Worm (Caenorhabditis elegans) whole organism, L1 larva: Measurements from ENCODE around the gene F41G3.19.

ENCODE experiments used
- C16A3.4 ChIP-seq: fragments of 150-350 bp; optimal IDR thresholded peaks from 2 replicates; lab custom pipeline; 2014; ENCODE audit warnings: missing biosample characterization, missing genetic modification characterization
- F16B12.6 ChIP-seq: fragments of 150-350 bp; optimal IDR thresholded peaks from 2 replicates; lab custom pipeline; 2014; ENCODE audit warnings: missing biosample characterization, missing genetic modification characterization
- ama-1 ChIP-seq: fragments of 150-350 bp; optimal IDR thresholded peaks from 2 replicates; lab custom pipeline; 2014
- ces-1 ChIP-seq: fragments of 150-350 bp; optimal IDR thresholded peaks from 2 replicates; lab custom pipeline; 2014; ENCODE audit warnings: missing biosample characterization, missing genetic modification reagents, missing genetic modification characterization
- egl-27 ChIP-seq, 2 experiments: fragments of 150-350 bp in 1 of 2; sonication (generic microtip); optimal IDR thresholded peaks; 3 replicates each; lab custom pipeline; 2017 to 2018; ENCODE audit warnings: missing biosample characterization in 2 of 2, missing genetic modification characterization in 2 of 2, missing genetic modification reagents in 2 of 2
- fkh-8 ChIP-seq: sonication (generic microtip); optimal IDR thresholded peaks from 2 replicates; lab custom pipeline; 2016; ENCODE audit warnings: mild to moderate bottlenecking, missing genetic modification characterization, missing compliant biosample characterization
- jun-1 ChIP-seq: fragments of 150-350 bp; optimal IDR thresholded peaks from 2 replicates; lab custom pipeline; 2014; ENCODE audit warnings: missing biosample characterization, missing genetic modification reagents, missing genetic modification characterization
- nhr-28 ChIP-seq: fragments of 150-350 bp; optimal IDR thresholded peaks from 2 replicates; lab custom pipeline; 2014; ENCODE audit warnings: missing biosample characterization, missing genetic modification characterization
- skn-1 ChIP-seq: fragments of 150-350 bp; optimal IDR thresholded peaks from 2 replicates; lab custom pipeline; 2014; ENCODE audit warnings: missing biosample characterization, missing genetic modification characterization
- snpc-4 ChIP-seq: fragments of 150-350 bp; optimal IDR thresholded peaks from 2 replicates; lab custom pipeline; 2014; ENCODE audit warnings: missing biosample characterization, missing genetic modification characterization
- unc-86 ChIP-seq: sonication (generic microtip); optimal IDR thresholded peaks from 2 replicates; lab custom pipeline; 2016; ENCODE audit warnings: missing genetic modification characterization, missing compliant biosample characterization

- TF ChIP-seq snpc-4 (tag; lab: Kevin White, UChicago) (no peak), ama-1 (lab: Kevin White, UChicago) (no peak), jun-1 (no peak), C16A3.4 (tag; lab: Kevin White, UChicago) (no peak), nhr-28 (no peak), fkh-8 (tag; lab: Kevin White, UChicago) (no peak), egl-27 (tag; optimal IDR thresholded peaks at IDR 0.05; lab: Kevin White, UChicago) (no peak), F16B12.6 (tag; lab: Kevin White, UChicago) (no peak), unc-86 (tag; lab: Kevin White, UChicago) (no peak), skn-1 (no peak), ces-1 (GFP tag; lab: Kevin White, UChicago) (no peak)
Observed at ce11 chrII:6752027-6752426, at the start of gene F41G3.19.
